Worm (Caenorhabditis elegans): Measurements from ENCODE around the gene clec-255.

DNA sequence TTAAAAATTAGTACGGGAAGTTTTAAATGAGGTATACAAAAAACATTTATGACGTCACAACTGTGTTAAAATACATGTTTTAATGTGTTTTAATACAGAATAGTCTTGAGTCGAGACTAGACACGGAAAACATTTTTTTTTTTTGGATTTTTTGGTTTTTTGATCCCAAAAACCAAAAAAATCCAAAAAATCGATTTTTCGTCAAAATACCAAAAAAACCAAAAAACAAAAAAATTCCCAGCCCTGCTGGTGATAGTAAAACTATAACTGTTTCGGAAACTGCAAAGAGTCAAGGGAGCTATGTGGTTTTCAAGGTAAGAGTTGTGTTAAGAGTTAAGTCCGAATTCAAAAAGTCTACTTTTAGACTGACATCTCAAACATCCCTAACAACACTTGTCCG, 9.4 kb downstream of the clec-255 start, which contains the start of gene F11D11.4:
- TF ChIP-seq fkh-10 (GFP tag; optimal IDR thresholded peaks at IDR 0.05), result no peak
- no peak for TF ChIP-seq lim-6 (tag; optimal IDR thresholded peaks at IDR 0.05)
- TF ChIP-seq ceh-45 (GFP tag; IDR thresholded peaks at IDR 0.05), result no peak
- TF ChIP-seq sdc-2 (tag; optimal IDR thresholded peaks at IDR 0.05), result no peak
- no peak for TF ChIP-seq lin-11 (tag; optimal IDR thresholded peaks at IDR 0.05)
- TF ChIP-seq ama-1 (optimal IDR thresholded peaks at IDR 0.05), result no peak
- TF ChIP-seq elt-2 (tag; optimal IDR thresholded peaks at IDR 0.05), result no peak
- no peak for TF ChIP-seq pax-1 (tag; optimal IDR thresholded peaks at IDR 0.05)
